Worm (Caenorhabditis elegans): ENCODE measurements around the gene ZK470.2.

ce11 chrX:4140755-4141417, 5.9 kb downstream of the ZK470.2 start:
- TF ChIP-seq ama-1 (optimal IDR thresholded peaks at IDR 0.05) (no peak), ama-1 (GFP tag; optimal IDR thresholded peaks at IDR 0.05) (no peak), nfya-1 (tag; optimal IDR thresholded peaks at IDR 0.05; ENCODE audit: borderline replicate concordance, insufficient read depth) (no peak), pha-4 (tag; optimal IDR thresholded peaks at IDR 0.05) (no peak), xnd-1 (tag; optimal IDR thresholded peaks at IDR 0.05) (no peak), Y53F4B.3 (GFP tag; IDR thresholded peaks at IDR 0.05) (no peak), pbrm-1 (GFP tag; IDR thresholded peaks at IDR 0.05) (no peak), Y95B8A.8 (GFP tag; IDR thresholded peaks at IDR 0.05) (no peak), let-526 (GFP tag; IDR thresholded peaks at IDR 0.05) (no peak), efl-1 (GFP tag; optimal IDR thresholded peaks at IDR 0.05) (no peak), nhr-27 (tag; optimal IDR thresholded peaks at IDR 0.05) (no peak), C06A6.2 (GFP tag; conservative IDR thresholded peaks at IDR 0.05) (no peak)

Data from whole organism, young adult.